Worm (Caenorhabditis elegans) whole organism, L4/young adult: ENCODE data around the gene eat-4.

Experiments
- W03F9.2 ChIP-seq: fragments of 150-350 bp; optimal IDR thresholded peaks from 2 replicates; lab custom pipeline; 2014; ENCODE audit warnings: missing biosample characterization, missing genetic modification characterization
- him-1 ChIP-seq: sonication (generic microtip); optimal IDR thresholded peaks from 2 replicates; lab custom pipeline; 2016; ENCODE audit warnings: missing genotype, missing genetic modification reagents, missing genetic modification characterization, missing compliant biosample characterization

ce11 chrIII:9173239-9173638 is 36.6 kb downstream of the eat-4 start:
- TF ChIP-seq him-1 (tag; lab: Kevin White, UChicago) (no peak), W03F9.2 (tag; lab: Kevin White, UChicago) (no peak)
